Fruit fly (Drosophila melanogaster): ENCODE results near the gene Apc2.
A peak's percentile ranks its signal among the peaks of the same experiment; 100 is the strongest.

dm6 chr3R:24163556-24164022 is at the start of gene Apc2:
- no peak for TF ChIP-seq Abd-B (GFP tag; optimal IDR thresholded peaks at IDR 0.05)
- TF ChIP-seq psq (GFP tag; optimal IDR thresholded peaks at IDR 0.05), result peak; percentile 56
- TF ChIP-seq Hr83 (GFP tag; optimal IDR thresholded peaks at IDR 0.05; ENCODE audit: poor library complexity, severe bottlenecking), result no peak
- TF ChIP-seq jim (GFP tag; optimal IDR thresholded peaks at IDR 0.05), result no peak
- peak; percentile 52 for TF ChIP-seq br (GFP tag; optimal IDR thresholded peaks at IDR 0.05)
- TF ChIP-seq dmrt93B (GFP tag; optimal IDR thresholded peaks at IDR 0.05), result peak; percentile 34
- peak; percentile 90 for TF ChIP-seq Myc (optimal IDR thresholded peaks at IDR 0.05)
- no peak for TF ChIP-seq Mio (GFP tag; optimal IDR thresholded peaks at IDR 0.05)
- TF ChIP-seq Sp1 (GFP tag; optimal IDR thresholded peaks at IDR 0.05), result peak; percentile 69
- TF ChIP-seq Rel (GFP tag; optimal IDR thresholded peaks at IDR 0.05), result no peak
- TF ChIP-seq Rel (tag; optimal IDR thresholded peaks at IDR 0.05), result no peak

Data from whole organism, wandering third instar larva.